Fruit fly (Drosophila melanogaster): Measurements from ENCODE around the gene CG13056.

CG13056 gene

dm6 chr3L:16347914-16348313 is 14.8 kb downstream of the CG13056 start, which contains the start of gene mRpS34:
Gene mRpS34 (plus strand): TSS chr3L:16348074.
- no peak for TF ChIP-seq noc (tag; optimal IDR thresholded peaks at IDR 0.05)

dm6 chr3L:16349686-16350085 is 16.6 kb downstream of the CG13056 start:
- TF ChIP-seq noc (tag; optimal IDR thresholded peaks at IDR 0.05) = no peak

DNA sequence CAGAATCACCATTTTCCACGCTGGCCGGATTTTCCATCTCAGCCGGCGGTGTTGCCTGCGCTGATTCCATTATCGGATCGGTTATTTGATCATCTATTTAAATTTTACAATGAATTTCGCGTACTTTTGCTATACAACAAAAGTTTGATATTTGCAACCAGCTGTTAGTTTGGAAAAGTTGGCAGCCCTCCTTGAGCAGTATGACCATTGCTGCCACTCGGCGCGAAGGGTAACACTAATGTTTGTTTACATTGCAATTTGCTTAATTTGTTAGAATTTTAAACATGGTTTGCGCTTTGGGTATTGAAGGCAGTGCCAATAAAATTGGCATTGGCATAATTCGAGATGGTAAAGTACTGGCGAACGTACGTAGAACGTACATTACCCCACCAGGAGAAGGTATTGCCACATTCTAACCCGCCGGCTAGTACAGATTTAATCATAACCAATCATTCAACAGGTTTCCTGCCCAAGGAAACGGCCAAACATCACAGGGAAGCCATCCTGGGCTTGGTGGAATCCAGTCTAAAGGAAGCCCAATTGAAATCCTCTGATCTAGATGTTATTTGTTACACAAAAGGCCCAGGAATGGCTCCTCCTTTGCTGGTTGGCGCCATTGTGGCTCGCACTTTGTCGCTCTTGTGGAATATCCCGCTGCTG is 18.8 kb downstream of the CG13056 start, which contains the start of the genes Golgin104 and Tcs3:
Golgin104 (minus strand) TSS at position 182 of the 660 bp plus-strand sequence.
Tcs3 (plus strand) TSS at position 222 of the 660 bp plus-strand sequence.
- TF ChIP-seq noc (tag; optimal IDR thresholded peaks at IDR 0.05) = no peak

dm6 chr3L:16354197-16354596 is 21.1 kb downstream of the CG13056 start, which contains the start of gene Pdh:
Gene Pdh (minus strand): TSS chr3L:16354297.
- TF ChIP-seq noc (tag; optimal IDR thresholded peaks at IDR 0.05) = no peak

DNA sequence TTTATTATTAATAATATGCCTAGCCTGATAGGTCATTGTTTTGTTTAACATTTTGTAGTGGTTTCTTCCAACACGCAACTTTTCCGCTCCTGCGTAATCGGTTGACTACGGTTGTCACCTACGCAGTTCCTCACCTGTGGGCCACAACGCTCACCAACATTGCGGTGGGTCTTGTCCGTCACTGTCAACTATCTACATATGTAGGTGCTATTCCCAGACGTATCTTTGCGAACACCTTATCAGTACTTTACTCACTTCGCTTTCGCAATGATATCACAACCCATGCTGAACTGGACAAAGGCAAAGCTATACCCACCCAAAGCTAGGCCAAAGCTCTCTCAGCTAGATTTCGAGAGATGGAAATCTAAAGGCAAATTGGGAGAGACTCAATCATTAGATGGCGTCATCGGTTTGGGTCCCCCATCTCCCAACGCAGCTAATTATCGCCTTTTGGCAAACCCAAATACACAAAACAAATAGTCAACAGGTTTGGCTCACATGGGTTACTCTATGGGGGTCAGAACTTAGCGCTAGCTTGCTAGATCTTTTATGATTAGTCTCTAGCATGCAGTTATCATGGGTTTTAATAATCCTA is 23.2 kb downstream of the CG13056 start:
- TF ChIP-seq noc (tag; optimal IDR thresholded peaks at IDR 0.05) = peak; percentile 17

- no peak for TF ChIP-seq noc (tag; optimal IDR thresholded peaks at IDR 0.05)
Measured at dm6 chr3L:16357187-16357728, 24.1 kb downstream of the CG13056 start.

dm6 chr3L:16357860-16358259 is 24.7 kb downstream of the CG13056 start:
- TF ChIP-seq noc (tag; optimal IDR thresholded peaks at IDR 0.05) = no peak

- no peak for TF ChIP-seq noc (tag; optimal IDR thresholded peaks at IDR 0.05)
Measured at dm6 chr3L:16359219-16359748, 26.2 kb downstream of the CG13056 start, which contains the start of gene ringer. Gene ringer (minus strand): TSS chr3L:16359428.

dm6 chr3L:16359795-16360194 is 26.7 kb downstream of the CG13056 start:
- no peak for TF ChIP-seq noc (tag; optimal IDR thresholded peaks at IDR 0.05)

dm6 chr3L:16361200-16361815 is 28.2 kb downstream of the CG13056 start:
- no peak for TF ChIP-seq noc (tag; optimal IDR thresholded peaks at IDR 0.05)

dm6 chr3L:16362119-16362653 is 29.1 kb downstream of the CG13056 start, which contains the start of gene Cpr72Ea:
Gene Cpr72Ea (plus strand): TSS chr3L:16362603.
- no peak for TF ChIP-seq noc (tag; optimal IDR thresholded peaks at IDR 0.05)

- TF ChIP-seq noc (tag; optimal IDR thresholded peaks at IDR 0.05) = no peak
Measured at dm6 chr3L:16364182-16364581, 31.1 kb downstream of the CG13056 start.

dm6 chr3L:16364599-16364998 is 31.5 kb downstream of the CG13056 start, which contains the start of gene Cpr72Eb:
Gene Cpr72Eb (plus strand): TSS chr3L:16364899.
- TF ChIP-seq noc (tag; optimal IDR thresholded peaks at IDR 0.05) = no peak

DNA sequence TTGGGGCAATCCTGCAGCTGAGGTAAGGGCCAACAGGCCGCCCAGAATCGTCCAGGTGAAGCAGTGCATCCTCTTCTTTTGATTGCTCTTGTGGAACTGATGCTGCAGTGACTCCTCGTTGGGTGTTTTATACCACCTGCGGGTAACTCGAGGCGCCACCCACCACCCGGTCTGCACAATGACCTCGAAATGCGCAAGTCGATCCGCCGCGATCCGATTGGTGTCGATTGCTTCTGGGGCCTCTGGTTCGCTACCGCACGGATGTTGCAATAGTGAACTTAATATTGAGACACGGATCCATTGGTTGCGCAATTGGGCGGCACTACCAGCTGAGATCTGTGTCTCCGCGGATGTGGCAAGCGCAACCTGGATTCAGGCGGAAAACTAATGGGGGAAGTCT is 34.1 kb downstream of the CG13056 start, which contains the start of gene Cpr72Ec:
Cpr72Ec (minus strand) TSS at position 101 of the 400 bp plus-strand sequence.
- no peak for TF ChIP-seq noc (tag; optimal IDR thresholded peaks at IDR 0.05)

- no peak for TF ChIP-seq noc (tag; optimal IDR thresholded peaks at IDR 0.05)
Measured at dm6 chr3L:16368199-16368598, 35.1 kb downstream of the CG13056 start, which contains the start of gene CG4842. Gene CG4842 (plus strand): TSS chr3L:16368389.

DNA sequence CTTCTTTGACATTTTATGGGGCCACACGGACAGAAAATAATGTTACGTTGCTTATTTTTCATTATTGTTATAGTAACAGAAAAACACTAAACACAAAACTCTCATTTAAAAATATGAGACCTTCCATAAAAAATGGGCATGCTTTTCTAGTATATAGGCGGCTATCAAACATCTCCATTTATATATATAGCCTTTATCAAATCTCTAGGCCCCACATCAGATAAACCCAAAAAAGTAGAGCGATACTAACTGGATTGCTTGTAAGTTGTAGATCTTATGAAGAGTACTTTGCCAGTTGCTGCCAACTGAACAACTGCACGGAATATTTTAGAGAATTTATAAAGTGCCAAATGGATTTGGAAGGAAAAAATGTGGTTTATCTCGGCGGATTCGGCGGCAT is 36.4 kb downstream of the CG13056 start, which contains the start of gene CG18814:
CG18814 (plus strand) TSS at position 301 of the 400 bp plus-strand sequence.
- no peak for TF ChIP-seq noc (tag; optimal IDR thresholded peaks at IDR 0.05)
